Fruit fly (Drosophila melanogaster) whole organism, embryonic: ENCODE data around the gene rno.
A peak's percentile ranks its signal among the peaks of the same experiment; 100 is the strongest.

ENCODE experiments used
- ATbp ChIP-seq: fragments of 200-800 bp; sonication (Bioruptor generic); optimal IDR thresholded peaks from 2 replicates; lab custom pipeline; 2017; ENCODE audit warnings: missing biosample characterization, mild to moderate bottlenecking, missing genetic modification characterization, missing genetic modification reagents
- Aef1 ChIP-seq: fragments of 200-800 bp; sonication (Bioruptor generic); IDR thresholded peaks from 3 replicates; pipeline ENCODE4 v1.3.6; 2022; ENCODE audit warnings: missing biosample characterization, missing genetic modification characterization
- Asciz ChIP-seq: fragments of 200-800 bp; sonication (Bioruptor generic); optimal IDR thresholded peaks from 2 replicates; lab custom pipeline; 2017; ENCODE audit warnings: missing biosample characterization, mild to moderate bottlenecking, missing genetic modification characterization, missing genetic modification reagents
- BtbVII ChIP-seq: fragments of 200-800 bp; sonication (Bioruptor generic); optimal IDR thresholded peaks from 3 replicates; lab custom pipeline; 2017; ENCODE audit warnings: missing biosample characterization, mild to moderate bottlenecking, missing genetic modification characterization
- CG10321 ChIP-seq: fragments of 200-800 bp; sonication (Bioruptor generic); IDR thresholded peaks from 2 replicates; pipeline ENCODE4 v1.3.6; 2022; ENCODE audit warnings: missing biosample characterization, missing genetic modification characterization
- CG13775 ChIP-seq: fragments of 200-800 bp; sonication (Bioruptor generic); optimal IDR thresholded peaks from 3 replicates; lab custom pipeline; 2017; ENCODE audit warnings: missing biosample characterization, mild to moderate bottlenecking, missing genetic modification characterization
- CG14860 ChIP-seq: fragments of 200-800 bp; sonication (Bioruptor generic); IDR thresholded peaks from 3 replicates; pipeline ENCODE4 v1.3.6; 2022; ENCODE audit warnings: missing biosample characterization, missing genetic modification characterization; ENCODE audit not compliant: partially characterized antibody
- CG15073 ChIP-seq: fragments of 200-800 bp; sonication (Bioruptor generic); optimal IDR thresholded peaks from 2 replicates; lab custom pipeline; 2016; ENCODE audit warnings: missing biosample characterization, missing genetic modification characterization
- CG16815 ChIP-seq: fragments of 200-800 bp; sonication (Bioruptor generic); optimal IDR thresholded peaks from 3 replicates; lab custom pipeline; 2017; ENCODE audit warnings: missing biosample characterization, mild to moderate bottlenecking, missing genetic modification characterization
- CG17328 ChIP-seq: fragments of 200-800 bp; sonication (Bioruptor generic); IDR thresholded peaks from 2 replicates; pipeline ENCODE4 v1.3.6; 2022; ENCODE audit warnings: missing biosample characterization, missing genetic modification characterization
- CG17612 ChIP-seq: fragments of 200-800 bp; sonication (Bioruptor generic); IDR thresholded peaks from 2 replicates; pipeline ENCODE4 v1.3.6; 2022; ENCODE audit warnings: missing biosample characterization, missing genetic modification characterization
- CG17802 ChIP-seq: fragments of 200-800 bp; sonication (Bioruptor generic); optimal IDR thresholded peaks from 2 replicates; lab custom pipeline; 2018; ENCODE audit warnings: missing biosample characterization, mild to moderate bottlenecking, missing genetic modification characterization, moderate library complexity
- CG18476 ChIP-seq: fragments of 200-800 bp; sonication (Bioruptor generic); optimal IDR thresholded peaks from 2 replicates; lab custom pipeline; 2016; ENCODE audit warnings: missing biosample characterization, mild to moderate bottlenecking, missing genetic modification characterization
- CG18599 ChIP-seq: fragments of 200-800 bp; sonication (Bioruptor generic); optimal IDR thresholded peaks from 3 replicates; lab custom pipeline; 2017; ENCODE audit warnings: missing biosample characterization, missing genetic modification characterization, mild to moderate bottlenecking, moderate library complexity, missing genetic modification reagents
- CG2875 ChIP-seq: fragments of 200-800 bp; sonication (Bioruptor generic); optimal IDR thresholded peaks from 2 replicates; lab custom pipeline; 2017; ENCODE audit warnings: missing biosample characterization, mild to moderate bottlenecking, missing genetic modification characterization, missing genetic modification reagents
- CG30403 ChIP-seq: fragments of 200-800 bp; sonication (Bioruptor generic); optimal IDR thresholded peaks from 3 replicates; lab custom pipeline; 2016; ENCODE audit warnings: missing biosample characterization, missing genetic modification characterization
- CG3163 ChIP-seq: fragments of 200-800 bp; sonication (Bioruptor generic); optimal IDR thresholded peaks from 3 replicates; lab custom pipeline; 2016; ENCODE audit warnings: missing biosample characterization, missing genetic modification characterization
- CG3726 ChIP-seq: fragments of 200-800 bp; sonication (Bioruptor generic); IDR thresholded peaks from 3 replicates; pipeline ENCODE4, ENCODE4 v1.3.6; 2022; ENCODE audit warnings: missing biosample characterization, missing genetic modification characterization
- CG3995 ChIP-seq: fragments of 200-800 bp; sonication (Bioruptor generic); optimal IDR thresholded peaks from 3 replicates; lab custom pipeline; 2016; ENCODE audit warnings: missing biosample characterization, missing genetic modification characterization
- CG4404 ChIP-seq: fragments of 200-800 bp; sonication (Bioruptor generic); IDR thresholded peaks from 2 replicates; pipeline ENCODE4 v1.3.6; 2022; ENCODE audit warnings: missing biosample characterization, missing genetic modification characterization
- CG4707 ChIP-seq: fragments of 200-800 bp; sonication (Bioruptor generic); optimal IDR thresholded peaks from 2 replicates; lab custom pipeline; 2018; ENCODE audit warnings: missing biosample characterization, mild to moderate bottlenecking, missing genetic modification characterization, moderate library complexity
- CG7372 ChIP-seq: fragments of 200-800 bp; sonication (Bioruptor generic); IDR thresholded peaks from 2 replicates; pipeline ENCODE4 v1.3.6; 2022; ENCODE audit warnings: missing biosample characterization, missing genetic modification characterization
- CG8924 ChIP-seq: fragments of 200-800 bp; optimal IDR thresholded peaks from 3 replicates; lab custom pipeline; 2019; ENCODE audit warnings: missing biosample characterization, mild to moderate bottlenecking, missing genetic modification characterization, moderate library complexity
- CG9727 ChIP-seq: fragments of 200-800 bp; sonication (Bioruptor generic); optimal IDR thresholded peaks from 3 replicates; lab custom pipeline; 2017; ENCODE audit warnings: missing biosample characterization, mild to moderate bottlenecking, missing genetic modification characterization
- Dbx ChIP-seq: fragments of 200-800 bp; sonication (Bioruptor generic); IDR thresholded peaks from 3 replicates; pipeline ENCODE4 v1.3.6; 2022; ENCODE audit warnings: missing biosample characterization, missing genetic modification characterization
- Deaf1 ChIP-seq: fragments of 200-800 bp; optimal IDR thresholded peaks from 3 replicates; lab custom pipeline; 2019; ENCODE audit warnings: missing biosample characterization, mild to moderate bottlenecking, missing genetic modification characterization, moderate library complexity
- E2f1 ChIP-seq: fragments of 200-800 bp; sonication (Bioruptor generic); IDR thresholded peaks from 2 replicates; pipeline ENCODE4 v1.3.6; 2022; ENCODE audit warnings: missing biosample characterization, missing genetic modification characterization
- HLH3B ChIP-seq: fragments of 200-800 bp; sonication (Bioruptor generic); IDR thresholded peaks from 2 replicates; pipeline ENCODE4 v1.3.6; 2022; ENCODE audit warnings: missing biosample characterization, missing genetic modification characterization
- Nf-YB ChIP-seq: fragments of 200-800 bp; sonication (Bioruptor generic); optimal IDR thresholded peaks from 3 replicates; lab custom pipeline; 2019; ENCODE audit warnings: missing biosample characterization, mild to moderate bottlenecking, missing genetic modification characterization, moderate library complexity
- NfI ChIP-seq: fragments of 200-800 bp; sonication (Bioruptor generic); optimal IDR thresholded peaks from 3 replicates; lab custom pipeline; 2018; ENCODE audit warnings: missing biosample characterization, mild to moderate bottlenecking, missing genetic modification characterization, moderate library complexity
- Oli ChIP-seq: fragments of 200-800 bp; sonication (Bioruptor generic); optimal IDR thresholded peaks from 2 replicates; lab custom pipeline; 2018; ENCODE audit warnings: missing biosample characterization, mild to moderate bottlenecking, missing genetic modification characterization, moderate library complexity
- Ptx1 ChIP-seq: fragments of 200-800 bp; sonication (Bioruptor generic); IDR thresholded peaks from 2 replicates; pipeline ENCODE4 v1.3.6; 2022; ENCODE audit warnings: missing biosample characterization, missing genetic modification characterization
- Sox100B ChIP-seq: fragments of 200-800 bp; sonication (Bioruptor generic); optimal IDR thresholded peaks from 3 replicates; lab custom pipeline; 2018; ENCODE audit warnings: missing biosample characterization, mild to moderate bottlenecking, missing genetic modification characterization
- Tbp ChIP-seq: fragments of >200 bp; optimal IDR thresholded peaks from 2 replicates; lab custom pipeline; 2018; ENCODE audit warnings: missing biosample characterization, missing genetic modification characterization
- Usf ChIP-seq: fragments of 200-800 bp; sonication (Bioruptor generic); optimal IDR thresholded peaks from 2 replicates; lab custom pipeline; 2017; ENCODE audit warnings: missing genotype, missing biosample characterization, missing genetic modification characterization
- Xrp1 ChIP-seq: fragments of 200-800 bp; sonication (Bioruptor generic); IDR thresholded peaks from 2 replicates; pipeline ENCODE4 v1.3.6; 2022; ENCODE audit warnings: missing biosample characterization, missing genetic modification characterization
- YL-1 ChIP-seq: fragments of 200-800 bp; sonication (Bioruptor generic); optimal IDR thresholded peaks from 3 replicates; lab custom pipeline; 2017; ENCODE audit warnings: missing biosample characterization, mild to moderate bottlenecking, missing genetic modification characterization
- ac ChIP-seq: fragments of 200-800 bp; sonication (Bioruptor generic); optimal IDR thresholded peaks from 3 replicates; lab custom pipeline; 2017; ENCODE audit warnings: missing biosample characterization, mild to moderate bottlenecking, missing genetic modification characterization
- ftz-f1 ChIP-seq: fragments of 200-800 bp; sonication (Bioruptor generic); optimal IDR thresholded peaks from 2 replicates; lab custom pipeline; 2016; ENCODE audit warnings: missing biosample characterization, missing genetic modification characterization
- lola ChIP-seq, 3 experiments: fragments of >200 bp in 2 of 3; fragments of 200-800 bp in 1 of 3; sonication (Bioruptor generic) in 1 of 3; optimal IDR thresholded peaks; 2 replicates each; lab custom pipeline; 2017 to 2019; ENCODE audit warnings: missing biosample characterization in 3 of 3, missing genetic modification characterization in 3 of 3, mild to moderate bottlenecking in 1 of 3, moderate library complexity in 1 of 3
- odd ChIP-seq: fragments of 200-800 bp; sonication (Bioruptor generic); optimal IDR thresholded peaks from 2 replicates; lab custom pipeline; 2017; ENCODE audit warnings: missing biosample characterization, mild to moderate bottlenecking, missing genetic modification characterization
- otp ChIP-seq: fragments of 200-800 bp; sonication (Bioruptor generic); IDR thresholded peaks from 3 replicates; pipeline ENCODE4, ENCODE4 v1.3.6; 2022; ENCODE audit warnings: missing biosample characterization, missing genetic modification characterization
- pb ChIP-seq: fragments of 200-800 bp; sonication (Bioruptor generic); optimal IDR thresholded peaks from 3 replicates; lab custom pipeline; 2016; ENCODE audit warnings: missing biosample characterization, missing genetic modification characterization
- peb ChIP-seq: fragments of 200-800 bp; sonication (Bioruptor generic); IDR thresholded peaks from 2 replicates; pipeline ENCODE4 v1.3.6; 2022; ENCODE audit warnings: missing biosample characterization, missing genetic modification characterization
- pho ChIP-seq: fragments of 200-800 bp; sonication (Bioruptor generic); optimal IDR thresholded peaks from 2 replicates; lab custom pipeline; 2016; ENCODE audit warnings: missing biosample characterization, missing genetic modification characterization
- repo ChIP-seq: fragments of 200-800 bp; sonication (Bioruptor generic); optimal IDR thresholded peaks from 2 replicates; lab custom pipeline; 2016; ENCODE audit warnings: missing biosample characterization, missing genetic modification characterization
- salm ChIP-seq: fragments of 200-800 bp; sonication (Bioruptor generic); optimal IDR thresholded peaks from 2 replicates; lab custom pipeline; 2018; ENCODE audit warnings: missing biosample characterization, mild to moderate bottlenecking, missing genetic modification characterization
- sisA ChIP-seq: fragments of 200-800 bp; sonication (Bioruptor generic); IDR thresholded peaks from 2 replicates; pipeline ENCODE4 v1.3.6; 2022; ENCODE audit warnings: missing biosample characterization, missing genetic modification characterization
- tio ChIP-seq: fragments of 200-800 bp; sonication (Bioruptor generic); optimal IDR thresholded peaks from 2 replicates; lab custom pipeline; 2017; ENCODE audit warnings: missing biosample characterization, missing genetic modification characterization, inconsistent platforms
- twi ChIP-seq: fragments of 200-800 bp; optimal IDR thresholded peaks from 2 replicates; lab custom pipeline; 2019; ENCODE audit warnings: missing biosample characterization, mild to moderate bottlenecking, missing genetic modification characterization, moderate library complexity
- zen ChIP-seq: fragments of 200-800 bp; sonication (Bioruptor generic); optimal IDR thresholded peaks from 3 replicates; lab custom pipeline; 2018; ENCODE audit warnings: missing biosample characterization, mild to moderate bottlenecking, missing genetic modification characterization, moderate library complexity

rno gene

DNA sequence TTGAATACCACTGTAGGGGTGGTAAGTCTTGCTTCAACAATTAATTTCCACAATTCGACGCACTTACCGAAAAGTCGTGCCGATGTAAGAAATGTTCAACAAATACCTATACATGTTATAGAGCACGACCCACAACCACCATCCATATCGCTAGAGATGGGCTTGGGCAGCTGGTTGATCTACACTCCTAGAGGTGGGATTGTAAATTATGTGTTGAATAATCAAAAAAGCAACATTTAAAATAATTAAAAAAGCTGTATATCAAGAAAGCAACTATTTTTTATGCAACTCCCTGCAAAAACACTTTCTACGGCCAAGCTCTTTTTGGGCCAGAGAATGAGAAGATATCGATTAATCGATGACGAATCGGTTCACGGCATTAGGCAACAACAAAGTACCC is 15.3 kb downstream of the rno start, which contains the start of the genes CG34140, Mkp and Mtch (continued):
- TF ChIP-seq CG18599 (GFP tag; lab: Kevin White, UChicago) (peak; percentile 88), ac (GFP tag; lab: Kevin White, UChicago) (no peak), Nf-YB (peak; percentile 64), ATbp (GFP tag; lab: Kevin White, UChicago) (no peak), Aef1 (GFP tag; lab: Robert Waterston, UW) (peak; percentile 88), pho (GFP tag; lab: Kevin White, UChicago) (peak; percentile 91), twi (tag; lab: Kevin White, UChicago) (no peak), CG15073 (GFP tag; lab: Kevin White, UChicago) (peak; percentile 8), HLH3B (peak; percentile 82), CG2875 (GFP tag; lab: Kevin White, UChicago) (no peak), Sox100B (GFP tag; lab: Kevin White, UChicago) (no peak), CG14860 (GFP tag; lab: Robert Waterston, UW) (peak; percentile 89), Ptx1 (GFP tag; lab: Robert Waterston, UW) (peak; percentile 84), CG8924 (tag; lab: Kevin White, UChicago) (peak; percentile 82), ftz-f1 (GFP tag; lab: Kevin White, UChicago) (peak; percentile 49), NfI (GFP tag; lab: Kevin White, UChicago) (peak; percentile 81), CG30403 (GFP tag; lab: Kevin White, UChicago) (peak; percentile 94), CG3995 (GFP tag; lab: Kevin White, UChicago) (peak; percentile 74), otp (GFP tag; lab: Robert Waterston, UW) (peak; percentile 49; the same call in 1 of the 3 replicates), CG17612 (GFP tag; lab: Robert Waterston, UW) (no peak), CG13775 (peak; percentile 87), CG16815 (GFP tag; lab: Kevin White, UChicago) (peak; percentile 72), zen (tag; lab: Kevin White, UChicago) (peak; percentile 78), CG3726 (0 out of 3 replicates have a peak, but pooled peaks have one; percentile 25), sisA (peak; percentile 86), Oli (tag; lab: Kevin White, UChicago) (no peak), CG4707 (GFP tag; lab: Kevin White, UChicago) (no peak), CG3163 (GFP tag; lab: Kevin White, UChicago) (peak; percentile 42), BtbVII (GFP tag; lab: Kevin White, UChicago) (peak; percentile 54), Asciz (no peak), CG4404 (GFP tag; lab: Robert Waterston, UW) (peak; percentile 76), Usf (GFP tag; lab: Kevin White, UChicago) (peak; percentile 32), CG17802 (tag; lab: Kevin White, UChicago) (peak; percentile 14), odd (GFP tag; lab: Kevin White, UChicago) (no peak), salm (tag; lab: Kevin White, UChicago) (peak; percentile 68), lola (GFP tag; optimal IDR thresholded peaks at IDR 0.05; lab: Kevin White, UChicago) (peak in 1 of 3 experiments; percentile 82), peb (GFP tag; lab: Robert Waterston, UW) (peak; percentile 60; the same call in 1 of the 2 replicates), YL-1 (GFP tag; lab: Kevin White, UChicago) (peak; percentile 98), repo (peak; percentile 82), Deaf1 (tag; lab: Kevin White, UChicago) (no peak), CG18476 (GFP tag; lab: Kevin White, UChicago) (peak; percentile 86), CG10321 (GFP tag; lab: Robert Waterston, UW) (0 out of 2 replicates have a peak, but pooled peaks have one; percentile 26), E2f1 (peak; percentile 77), Tbp (GFP tag; lab: Kevin White, UChicago) (no peak), tio (GFP tag; lab: Kevin White, UChicago) (no peak), CG17328 (peak; percentile 71), pb (GFP tag; lab: Kevin White, UChicago) (peak; percentile 39), CG7372 (GFP tag; lab: Robert Waterston, UW) (peak; percentile 78), Dbx (GFP tag; lab: Robert Waterston, UW) (peak; percentile 89), CG9727 (peak; percentile 83), Xrp1 (GFP tag; lab: Robert Waterston, UW) (peak; percentile 90)
